Worm (Caenorhabditis elegans) whole organism, L1 larva: Measurements from ENCODE around the gene D2045.9.

Source experiments
- C04F5.9 ChIP-seq: sonication (generic microtip); optimal IDR thresholded peaks from 2 replicates; lab custom pipeline; 2016; ENCODE audit warnings: missing genetic modification characterization, missing compliant biosample characterization
- C16A3.4 ChIP-seq: fragments of 150-350 bp; optimal IDR thresholded peaks from 2 replicates; lab custom pipeline; 2014; ENCODE audit warnings: missing biosample characterization, missing genetic modification characterization
- C34B4.2 ChIP-seq: sonication (generic microtip); optimal IDR thresholded peaks from 2 replicates; lab custom pipeline; 2017; ENCODE audit warnings: mild to moderate bottlenecking, missing genetic modification characterization, missing compliant biosample characterization
- F16B12.6 ChIP-seq: fragments of 150-350 bp; optimal IDR thresholded peaks from 2 replicates; lab custom pipeline; 2014; ENCODE audit warnings: missing biosample characterization, missing genetic modification characterization
- aha-1 ChIP-seq: fragments of 150-350 bp; optimal IDR thresholded peaks from 2 replicates; lab custom pipeline; 2014; ENCODE audit warnings: missing biosample characterization, missing genetic modification characterization
- alr-1 ChIP-seq: fragments of 200-800 bp; sonication (Bioruptor generic); optimal IDR thresholded peaks from 2 replicates; lab custom pipeline; 2018; ENCODE audit warnings: borderline replicate concordance, mild to moderate bottlenecking, missing genetic modification characterization, missing compliant biosample characterization
- blmp-1 ChIP-seq: fragments of 150-350 bp; optimal IDR thresholded peaks from 2 replicates; lab custom pipeline; 2014; ENCODE audit warnings: missing biosample characterization, missing genetic modification characterization
- ceh-63 ChIP-seq: fragments of 200-800 bp; sonication (Bioruptor generic); optimal IDR thresholded peaks from 2 replicates; lab custom pipeline; 2018; ENCODE audit warnings: mild to moderate bottlenecking, missing genetic modification characterization, missing compliant biosample characterization
- ceh-8 ChIP-seq: fragments of 200-800 bp; sonication (Bioruptor generic); optimal IDR thresholded peaks from 2 replicates; lab custom pipeline; 2018; ENCODE audit warnings: mild to moderate bottlenecking, missing genetic modification characterization, moderate library complexity, missing compliant biosample characterization
- ceh-88 ChIP-seq: fragments of 200-800 bp; sonication (Bioruptor generic); IDR thresholded peaks from 2 replicates; pipeline ENCODE4 v1.3.6; 2022; ENCODE audit warnings: missing genetic modification characterization, missing compliant biosample characterization
- ceh-90 ChIP-seq: sonication (generic microtip); optimal IDR thresholded peaks from 2 replicates; lab custom pipeline; 2016; ENCODE audit warnings: missing genetic modification characterization, missing compliant biosample characterization
- efl-1 ChIP-seq, 4 experiments: fragments of 150-350 bp; optimal IDR thresholded peaks in 3 of 4; peaks in 1 of 4; 1 replicate in 1 of 4; 2 replicates in 3 of 4; lab custom pipeline; 2014; ENCODE audit warnings: missing biosample characterization in 2 of 4, missing genetic modification characterization in 2 of 4, missing genetic modification reagents in 2 of 4
- egl-13 ChIP-seq: sonication (generic microtip); optimal IDR thresholded peaks from 2 replicates; lab custom pipeline; 2016; ENCODE audit warnings: missing genotype, missing genetic modification reagents, missing genetic modification characterization, missing compliant biosample characterization
- egl-27 ChIP-seq, 2 experiments: fragments of 150-350 bp in 1 of 2; sonication (generic microtip); optimal IDR thresholded peaks; 3 replicates each; lab custom pipeline; 2017 to 2018; ENCODE audit warnings: missing biosample characterization in 2 of 2, missing genetic modification characterization in 2 of 2, missing genetic modification reagents in 2 of 2
- elt-2 ChIP-seq: sonication (generic microtip); optimal IDR thresholded peaks from 2 replicates; lab custom pipeline; 2016; ENCODE audit warnings: missing genetic modification characterization, mild to moderate bottlenecking, inconsistent platforms, missing compliant biosample characterization, missing genetic modification reagents
- elt-3 ChIP-seq, 6 experiments: fragments of 150-350 bp in 1 of 6; sonication (generic microtip); optimal IDR thresholded peaks; 2 replicates each; lab custom pipeline; 2017 to 2018; ENCODE audit warnings: missing biosample characterization in 6 of 6, missing genetic modification characterization in 6 of 6, inconsistent platforms in 1 of 6
- ets-5 ChIP-seq: fragments of 200-800 bp; sonication (Bioruptor generic); IDR thresholded peaks from 2 replicates; pipeline ENCODE4 v1.3.6; 2022; ENCODE audit warnings: missing genetic modification characterization, missing compliant biosample characterization
- fkh-10 ChIP-seq: sonication (generic microtip); optimal IDR thresholded peaks from 2 replicates; lab custom pipeline; 2017; ENCODE audit warnings: missing biosample characterization, missing genetic modification reagents, missing genetic modification characterization
- grh-1 ChIP-seq: fragments of 200-800 bp; sonication (Bioruptor generic); IDR thresholded peaks from 2 replicates; pipeline ENCODE4 v1.3.6; 2022; ENCODE audit warnings: missing genetic modification reagents, missing genetic modification characterization, missing compliant biosample characterization
- hlh-17 ChIP-seq: fragments of 200-800 bp; sonication (Bioruptor generic); optimal IDR thresholded peaks from 2 replicates; lab custom pipeline; 2018; ENCODE audit warnings: missing genetic modification characterization, mild to moderate bottlenecking, missing compliant biosample characterization, moderate library complexity, borderline replicate concordance
- irx-1 ChIP-seq: sonication (generic microtip); optimal IDR thresholded peaks from 2 replicates; lab custom pipeline; 2016; ENCODE audit warnings: missing genetic modification characterization, missing compliant biosample characterization
- isw-1 ChIP-seq: fragments of 200-800 bp; sonication (Bioruptor generic); IDR thresholded peaks from 2 replicates; pipeline ENCODE4 v1.3.6; 2022; ENCODE audit warnings: missing genetic modification characterization, missing compliant biosample characterization
- jun-1 ChIP-seq: fragments of 150-350 bp; optimal IDR thresholded peaks from 2 replicates; lab custom pipeline; 2014; ENCODE audit warnings: missing biosample characterization, missing genetic modification reagents, missing genetic modification characterization
- lin-14 ChIP-seq: fragments of 200-800 bp; sonication (Bioruptor generic); optimal IDR thresholded peaks from 2 replicates; lab custom pipeline; 2018; ENCODE audit warnings: mild to moderate bottlenecking, missing genetic modification characterization, moderate library complexity, missing compliant biosample characterization
- lin-35 ChIP-seq, 2 experiments: fragments of 150-350 bp; optimal IDR thresholded peaks; 2 replicates each; lab custom pipeline; 2014; ENCODE audit warnings: missing biosample characterization in 2 of 2, missing genetic modification characterization in 2 of 2, missing genetic modification reagents in 2 of 2
- lin-39 ChIP-seq: fragments of 150-350 bp; optimal IDR thresholded peaks from 2 replicates; lab custom pipeline; 2014; ENCODE audit warnings: missing biosample characterization, missing genetic modification reagents, missing genetic modification characterization
- mab-9 ChIP-seq: fragments of 200-800 bp; sonication (Bioruptor generic); IDR thresholded peaks from 2 replicates; pipeline ENCODE4 v1.3.6; 2022; ENCODE audit warnings: missing genetic modification reagents, missing genetic modification characterization, missing compliant biosample characterization
- mep-1 ChIP-seq: fragments of 150-350 bp; optimal IDR thresholded peaks from 2 replicates; lab custom pipeline; 2014; ENCODE audit warnings: missing biosample characterization, missing genetic modification characterization
- nhr-19 ChIP-seq: fragments of 200-800 bp; sonication (Bioruptor generic); conservative IDR thresholded peaks from 2 replicates; pipeline ENCODE4 v1.3.6; 2022; ENCODE audit warnings: missing genetic modification characterization, missing compliant biosample characterization
- nhr-28 ChIP-seq: fragments of 150-350 bp; optimal IDR thresholded peaks from 2 replicates; lab custom pipeline; 2014; ENCODE audit warnings: missing biosample characterization, missing genetic modification characterization
- nhr-47 ChIP-seq: sonication (generic microtip); optimal IDR thresholded peaks from 2 replicates; lab custom pipeline; 2016; ENCODE audit warnings: mild to moderate bottlenecking, missing genetic modification characterization, moderate library complexity, missing compliant biosample characterization
- nhr-76 ChIP-seq: sonication (generic microtip); optimal IDR thresholded peaks from 2 replicates; lab custom pipeline; 2017; ENCODE audit warnings: missing biosample characterization, missing genetic modification characterization
- nhr-77 ChIP-seq: fragments of 150-350 bp; optimal IDR thresholded peaks from 2 replicates; lab custom pipeline; 2014; ENCODE audit warnings: missing biosample characterization, missing genetic modification characterization
- nhr-84 ChIP-seq: sonication (generic microtip); optimal IDR thresholded peaks from 2 replicates; lab custom pipeline; 2017; ENCODE audit warnings: missing biosample characterization, missing genetic modification characterization
- nhr-85 ChIP-seq: sonication (generic microtip); peaks from one replicate; lab custom pipeline; 2016; ENCODE audit warnings: missing genetic modification characterization, inconsistent platforms, missing compliant biosample characterization
- nhr-90 ChIP-seq: sonication (generic microtip); optimal IDR thresholded peaks from 2 replicates; lab custom pipeline; 2016; ENCODE audit warnings: mild to moderate bottlenecking, missing genetic modification characterization, missing compliant biosample characterization; ENCODE audit not compliant: poor library complexity
- pax-3 ChIP-seq: fragments of 200-800 bp; sonication (Bioruptor generic); optimal IDR thresholded peaks from 2 replicates; lab custom pipeline; 2018; ENCODE audit warnings: mild to moderate bottlenecking, missing genetic modification characterization, moderate library complexity, missing compliant biosample characterization
- pqm-1 ChIP-seq: sonication (generic microtip); optimal IDR thresholded peaks from 3 replicates; lab custom pipeline; 2017; ENCODE audit warnings: missing biosample characterization, missing genetic modification characterization
- rnt-1 ChIP-seq: sonication (generic microtip); optimal IDR thresholded peaks from 2 replicates; lab custom pipeline; 2016; ENCODE audit warnings: mild to moderate bottlenecking, missing genetic modification characterization, moderate library complexity, missing compliant biosample characterization
- snpc-4 ChIP-seq: fragments of 150-350 bp; optimal IDR thresholded peaks from 2 replicates; lab custom pipeline; 2014; ENCODE audit warnings: missing biosample characterization, missing genetic modification characterization
- sox-4 ChIP-seq: sonication (generic microtip); optimal IDR thresholded peaks from 2 replicates; lab custom pipeline; 2016; ENCODE audit warnings: missing genetic modification characterization, missing compliant biosample characterization
- sptf-1 ChIP-seq: fragments of 150-350 bp; optimal IDR thresholded peaks from 2 replicates; lab custom pipeline; 2014; ENCODE audit warnings: missing biosample characterization, missing genetic modification characterization
- sup-37 ChIP-seq: fragments of 200-800 bp; sonication (Bioruptor generic); optimal IDR thresholded peaks from 2 replicates; lab custom pipeline; 2018; ENCODE audit warnings: mild to moderate bottlenecking, missing genetic modification characterization, missing compliant biosample characterization
- tbx-2 ChIP-seq: sonication (generic microtip); optimal IDR thresholded peaks from 2 replicates; lab custom pipeline; 2016; ENCODE audit warnings: missing genetic modification characterization, missing compliant biosample characterization
- unc-30 ChIP-seq: sonication (generic microtip); optimal IDR thresholded peaks from 2 replicates; lab custom pipeline; 2017; ENCODE audit warnings: missing biosample characterization, missing genetic modification characterization
- unc-62 ChIP-seq: fragments of 150-350 bp; optimal IDR thresholded peaks from 2 replicates; lab custom pipeline; 2014; ENCODE audit warnings: missing biosample characterization, missing genetic modification reagents, missing genetic modification characterization
- unc-86 ChIP-seq: sonication (generic microtip); optimal IDR thresholded peaks from 2 replicates; lab custom pipeline; 2016; ENCODE audit warnings: missing genetic modification characterization, missing compliant biosample characterization
- xbp-1 ChIP-seq: sonication (generic microtip); optimal IDR thresholded peaks from 2 replicates; lab custom pipeline; 2016; ENCODE audit warnings: missing genetic modification characterization, missing compliant biosample characterization
- zag-1 ChIP-seq: fragments of 150-350 bp; optimal IDR thresholded peaks from 2 replicates; lab custom pipeline; 2014; ENCODE audit warnings: missing biosample characterization, missing genetic modification characterization
- zip-4 ChIP-seq: fragments of 200-800 bp; sonication (Bioruptor generic); optimal IDR thresholded peaks from 2 replicates; lab custom pipeline; 2018; ENCODE audit warnings: mild to moderate bottlenecking, missing genetic modification characterization, moderate library complexity, missing compliant biosample characterization
- ztf-11 ChIP-seq, 2 experiments: sonication (generic microtip); optimal IDR thresholded peaks; 2 replicates each; lab custom pipeline; 2016 to 2017; ENCODE audit warnings: missing genetic modification characterization in 2 of 2, missing biosample characterization in 1 of 2, missing compliant biosample characterization in 1 of 2
- ztf-4 ChIP-seq: fragments of 150-350 bp; optimal IDR thresholded peaks from 2 replicates; lab custom pipeline; 2014; ENCODE audit warnings: missing biosample characterization, missing genetic modification characterization

D2045.9 gene

DNA sequence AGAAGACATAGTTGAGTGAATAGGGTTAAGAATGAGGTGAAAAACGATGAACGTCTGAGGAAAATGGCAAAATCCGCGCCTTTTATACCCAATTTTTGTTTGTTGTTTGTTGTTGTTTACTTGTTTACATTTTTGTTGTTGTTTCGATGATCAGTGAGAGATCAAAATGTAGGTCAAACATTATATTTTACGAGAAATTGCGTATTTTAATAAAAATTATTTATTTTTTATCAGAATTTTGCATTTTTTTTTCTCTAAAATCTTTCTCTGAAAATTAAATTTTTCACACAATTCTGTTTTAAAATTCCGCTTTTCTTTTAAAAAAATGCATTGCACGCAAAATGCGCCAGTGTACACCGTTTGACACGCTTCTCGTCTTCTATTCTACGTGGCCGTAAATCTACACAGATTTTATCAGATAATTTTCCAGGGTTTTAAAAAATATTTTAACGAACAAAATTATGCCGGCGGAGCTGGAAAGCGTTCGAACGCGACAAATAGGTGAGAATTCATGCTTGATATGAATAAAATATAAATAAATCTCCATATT lies 31.7 kb downstream of the D2045.9 start, which contains the start of the genes sip-1 and sly-1 (continued):
- TF ChIP-seq egl-13: peak; percentile 76
- peak; percentile 75 for TF ChIP-seq jun-1 (tag; lab: Kevin White, UChicago)
- TF ChIP-seq ceh-63 (GFP tag; lab: Kevin White, UChicago): no peak
- TF ChIP-seq nhr-84: no peak
- TF ChIP-seq ztf-4 (tag; lab: Kevin White, UChicago): peak; percentile 25
- peak; percentile 58; the same call in 1 of the 2 replicates for TF ChIP-seq ceh-88 (GFP tag; lab: Robert Waterston, UW)
- no peak for TF ChIP-seq unc-62 (GFP tag; lab: Kevin White, UChicago)
- TF ChIP-seq aha-1 (tag; lab: Kevin White, UChicago): no peak
- TF ChIP-seq F16B12.6: peak; percentile 73
- peak; percentile 80 for TF ChIP-seq blmp-1
- TF ChIP-seq unc-86 (tag; lab: Kevin White, UChicago): peak; percentile 79
- TF ChIP-seq sup-37 (GFP tag; lab: Kevin White, UChicago): peak; percentile 47
- TF ChIP-seq snpc-4: peak; percentile 86
- TF ChIP-seq lin-14 (GFP tag; lab: Kevin White, UChicago): peak; percentile 85
- peak; percentile 56 for TF ChIP-seq pax-3 (tag; lab: Kevin White, UChicago)
- peak; percentile 90 for TF ChIP-seq tbx-2
- 0 out of 2 replicates have a peak, but pooled peaks have one; percentile 63 for TF ChIP-seq ets-5
- no peak for TF ChIP-seq pqm-1 (tag; lab: Kevin White, UChicago)
- no peak for TF ChIP-seq C34B4.2 (tag; lab: Kevin White, UChicago)
- peak; percentile 83 for TF ChIP-seq irx-1 (tag; lab: Kevin White, UChicago)
- no peak for TF ChIP-seq alr-1 (tag; lab: Kevin White, UChicago)
- TF ChIP-seq C16A3.4 (tag; lab: Kevin White, UChicago): peak; percentile 84
- peak; percentile 92 for TF ChIP-seq rnt-1
- TF ChIP-seq ztf-11 (tag; optimal IDR thresholded peaks at IDR 0.05; lab: Kevin White, UChicago): peak in 1 of 2 experiments; percentile 64
- peak; percentile 56 for TF ChIP-seq ceh-8 (GFP tag; lab: Kevin White, UChicago)
- peak; percentile 32 for TF ChIP-seq fkh-10 (GFP tag; lab: Kevin White, UChicago)
- TF ChIP-seq C04F5.9 (tag; lab: Kevin White, UChicago): peak; percentile 74
- no peak for TF ChIP-seq sptf-1 (tag; lab: Kevin White, UChicago)
- TF ChIP-seq efl-1 (optimal IDR thresholded peaks at IDR 0.05; lab: Kevin White, UChicago): peak; percentile 74 to 93
- peak; percentile 92 to 99 for TF ChIP-seq efl-1 (GFP tag; optimal IDR thresholded peaks at IDR 0.05 in 1 of 2; lab: Kevin White, UChicago)
- TF ChIP-seq mab-9 (GFP tag; lab: Robert Waterston, UW): peak; percentile 79
- TF ChIP-seq nhr-90 (tag; lab: Kevin White, UChicago): peak; percentile 88
- peak; percentile 77 for TF ChIP-seq isw-1
- TF ChIP-seq grh-1 (GFP tag; lab: Robert Waterston, UW): peak; percentile 74
- peak; percentile 91 to 97 for TF ChIP-seq lin-35 (GFP tag; optimal IDR thresholded peaks at IDR 0.05; lab: Kevin White, UChicago)
- TF ChIP-seq nhr-19: peak; percentile 83
- no peak for TF ChIP-seq nhr-76 (tag; lab: Kevin White, UChicago)
- TF ChIP-seq nhr-85 (tag; lab: Kevin White, UChicago): peak; percentile 90
- TF ChIP-seq nhr-47 (tag; lab: Kevin White, UChicago): peak; percentile 92
- peak; percentile 72 for TF ChIP-seq zip-4 (GFP tag; lab: Kevin White, UChicago)
- TF ChIP-seq sox-4 (tag; lab: Kevin White, UChicago): peak; percentile 74
- TF ChIP-seq zag-1 (tag; lab: Kevin White, UChicago): no peak
- TF ChIP-seq nhr-28: no peak
- TF ChIP-seq lin-39: peak; percentile 92
- TF ChIP-seq egl-27 (tag; optimal IDR thresholded peaks at IDR 0.05; lab: Kevin White, UChicago): no peak
- peak; percentile 63 for TF ChIP-seq ceh-90 (tag; lab: Kevin White, UChicago)
- TF ChIP-seq elt-3 (tag; optimal IDR thresholded peaks at IDR 0.05; lab: Kevin White, UChicago): peak in 2 of 6 experiments; percentile 62 to 75
- TF ChIP-seq xbp-1 (tag; lab: Kevin White, UChicago): peak; percentile 96
- TF ChIP-seq mep-1 (tag; lab: Kevin White, UChicago): peak; percentile 98
- peak; percentile 34 for TF ChIP-seq elt-2 (tag; lab: Kevin White, UChicago)
- TF ChIP-seq nhr-77 (tag; lab: Kevin White, UChicago): peak; percentile 43
- TF ChIP-seq hlh-17 (GFP tag; lab: Kevin White, UChicago): no peak
- no peak for TF ChIP-seq unc-30
